Fruit fly (Drosophila melanogaster): ENCODE data around the gene CG3191.

The CG3191 gene

dm6 chrX:2241842-2242241 is 10.0 kb downstream of the CG3191 start, which contains the start of gene kz (continued):
- TF ChIP-seq CG6791 (GFP tag; IDR thresholded peaks at IDR 0.05; ENCODE audit: partially characterized antibody): peak; percentile 98
- TF ChIP-seq gfzf (GFP tag; optimal IDR thresholded peaks at IDR 0.05): peak; percentile 50
- TF ChIP-seq CG18764 (GFP tag; optimal IDR thresholded peaks at IDR 0.05): no peak
- TF ChIP-seq gt (GFP tag; IDR thresholded peaks at IDR 0.05): no peak
- no peak for TF ChIP-seq btn (GFP tag; optimal IDR thresholded peaks at IDR 0.05)
- peak; percentile 79 for TF ChIP-seq Sry-δ (GFP tag; optimal IDR thresholded peaks at IDR 0.05)
- TF ChIP-seq ssp (GFP tag; IDR thresholded peaks at IDR 0.05): peak; percentile 94
- TF ChIP-seq CG4707 (GFP tag; optimal IDR thresholded peaks at IDR 0.05): no peak
- no peak for TF ChIP-seq HLH54F (GFP tag; optimal IDR thresholded peaks at IDR 0.05)
- no peak for TF ChIP-seq Fer3 (tag; optimal IDR thresholded peaks at IDR 0.05)
- no peak for TF ChIP-seq z (GFP tag; IDR thresholded peaks at IDR 0.05)
- no peak for TF ChIP-seq psq (GFP tag; optimal IDR thresholded peaks at IDR 0.05)
- peak; percentile 88 for TF ChIP-seq zen2 (GFP tag; IDR thresholded peaks at IDR 0.05; ENCODE audit: partially characterized antibody)
- no peak for TF ChIP-seq CG11504 (tag; optimal IDR thresholded peaks at IDR 0.05)
- TF ChIP-seq hbn (GFP tag; IDR thresholded peaks at IDR 0.05; ENCODE audit: partially characterized antibody): peak; percentile 61
- TF ChIP-seq Blimp-1 (GFP tag; optimal IDR thresholded peaks at IDR 0.05): no peak
- no peak for TF ChIP-seq Dbx (GFP tag; IDR thresholded peaks at IDR 0.05)
- no peak for TF ChIP-seq C15 (GFP tag; IDR thresholded peaks at IDR 0.05)
- TF ChIP-seq disco-r (GFP tag; optimal IDR thresholded peaks at IDR 0.05): no peak
- TF ChIP-seq CG10979 (tag; optimal IDR thresholded peaks at IDR 0.05): no peak
- no peak for TF ChIP-seq CG1603 (tag; optimal IDR thresholded peaks at IDR 0.05)
- 0 out of 2 replicates have a peak, but pooled peaks have one; percentile 9 for TF ChIP-seq Adf1 (GFP tag; IDR thresholded peaks at IDR 0.05)
- TF ChIP-seq tx (GFP tag; optimal IDR thresholded peaks at IDR 0.05): no peak
- TF ChIP-seq Side (GFP tag; optimal IDR thresholded peaks at IDR 0.05): no peak
- TF ChIP-seq Poxn (GFP tag; IDR thresholded peaks at IDR 0.05): no peak
- peak; percentile 34 for TF ChIP-seq Myb (GFP tag; optimal IDR thresholded peaks at IDR 0.05)
- no peak for TF ChIP-seq al (GFP tag; IDR thresholded peaks at IDR 0.05)
- no peak for TF ChIP-seq tgo (GFP tag; IDR thresholded peaks at IDR 0.05)
- no peak for TF ChIP-seq Sox100B (GFP tag; optimal IDR thresholded peaks at IDR 0.05)
- no peak for TF ChIP-seq CG4730 (GFP tag; IDR thresholded peaks at IDR 0.05)
- TF ChIP-seq Aef1 (GFP tag; IDR thresholded peaks at IDR 0.05): no peak
- no peak for TF ChIP-seq ranshi (GFP tag; IDR thresholded peaks at IDR 0.05)
- no peak for TF ChIP-seq Dfd (GFP tag; optimal IDR thresholded peaks at IDR 0.05)
- TF ChIP-seq Bgb (GFP tag; IDR thresholded peaks at IDR 0.05; ENCODE audit: partially characterized antibody): peak; percentile 97
- TF ChIP-seq CG12104 (GFP tag; optimal IDR thresholded peaks at IDR 0.05): no peak
- TF ChIP-seq tna (GFP tag; IDR thresholded peaks at IDR 0.05; ENCODE audit: partially characterized antibody): peak; percentile 99
- peak; percentile 97 for TF ChIP-seq ato (GFP tag; IDR thresholded peaks at IDR 0.05; ENCODE audit: partially characterized antibody)
- TF ChIP-seq usp (GFP tag; optimal IDR thresholded peaks at IDR 0.05): no peak
- 0 out of 3 replicates have a peak, but pooled peaks have one; percentile 32 for TF ChIP-seq ci (GFP tag; IDR thresholded peaks at IDR 0.05)
- TF ChIP-seq E2f2 (GFP tag; IDR thresholded peaks at IDR 0.05): peak; percentile 64
- TF ChIP-seq hkb (optimal IDR thresholded peaks at IDR 0.05): no peak
- TF ChIP-seq hkb (GFP tag; IDR thresholded peaks at IDR 0.05): no peak
- TF ChIP-seq CG15479 (GFP tag; optimal IDR thresholded peaks at IDR 0.05): no peak
- no peak for TF ChIP-seq Meics (GFP tag; optimal IDR thresholded peaks at IDR 0.05)
- TF ChIP-seq row (GFP tag; IDR thresholded peaks at IDR 0.05): peak; percentile 57; the same call in 1 of the 3 replicates
- TF ChIP-seq unc-4 (GFP tag; IDR thresholded peaks at IDR 0.05; ENCODE audit: partially characterized antibody): peak; percentile 75
- no peak for TF ChIP-seq tup (GFP tag; optimal IDR thresholded peaks at IDR 0.05)
- no peak for TF ChIP-seq Sry-β (GFP tag; optimal IDR thresholded peaks at IDR 0.05)
- no peak for TF ChIP-seq Hr3 (GFP tag; optimal IDR thresholded peaks at IDR 0.05)
- TF ChIP-seq sna (GFP tag; IDR thresholded peaks at IDR 0.05; ENCODE audit: partially characterized antibody): peak; percentile 59; the same call in 1 of the 2 replicates
- TF ChIP-seq CG18619 (GFP tag; optimal IDR thresholded peaks at IDR 0.05): no peak
- TF ChIP-seq CG6683 (GFP tag; optimal IDR thresholded peaks at IDR 0.05): no peak

All from whole organism, embryonic.